Worm (Caenorhabditis elegans): ENCODE data around the gene str-67.

The str-67 gene

DNA sequence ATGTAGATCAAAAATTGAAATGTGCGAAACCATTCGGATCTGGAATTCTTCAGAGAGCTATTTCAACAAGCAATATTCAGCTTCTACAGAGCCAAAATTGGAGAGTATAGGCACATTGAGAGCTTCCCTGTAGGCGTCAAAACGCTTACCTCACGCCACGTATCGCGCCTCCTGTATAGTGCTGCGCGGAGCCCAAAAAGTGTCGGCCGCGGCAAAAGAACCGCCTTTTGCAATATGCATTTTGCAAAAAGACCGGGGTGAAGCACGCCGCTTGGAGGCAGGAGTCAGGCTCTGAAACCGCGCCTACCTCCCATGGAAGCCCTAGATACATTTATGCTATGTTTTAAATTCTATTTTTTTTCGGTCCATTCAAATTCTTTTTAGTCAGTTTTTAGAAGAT lies 12.7 kb downstream of the str-67 start:
- TF ChIP-seq dve-1 (tag; optimal IDR thresholded peaks at IDR 0.05) (no peak), lin-11 (tag; optimal IDR thresholded peaks at IDR 0.05) (no peak), ttx-3 (tag; optimal IDR thresholded peaks at IDR 0.05) (no peak), fax-1 (tag; optimal IDR thresholded peaks at IDR 0.05) (no peak)

DNA sequence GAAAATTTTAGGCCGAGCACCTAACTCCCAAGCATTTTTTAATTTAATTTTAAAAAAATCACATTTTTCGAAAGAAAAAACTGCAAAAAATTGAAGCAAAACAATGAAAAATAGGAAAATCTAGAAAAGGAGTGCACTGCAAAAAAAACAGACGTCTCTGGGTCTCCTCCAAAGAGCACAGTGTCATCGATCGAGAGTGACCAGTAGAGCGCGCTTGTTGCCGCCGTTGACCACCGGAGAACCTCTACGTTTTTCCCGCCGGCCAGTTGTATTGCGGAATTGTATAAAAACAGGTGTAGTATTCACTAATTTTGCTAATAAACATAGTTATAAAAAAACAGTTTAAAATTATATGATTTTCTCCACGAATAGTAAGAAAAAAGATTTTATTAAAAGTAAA lies 15.1 kb downstream of the str-67 start:
- TF ChIP-seq ceh-14 (tag; optimal IDR thresholded peaks at IDR 0.05), result no peak
- peak; percentile 30 for TF ChIP-seq unc-55 (GFP tag; optimal IDR thresholded peaks at IDR 0.05)
- peak; percentile 3 for TF ChIP-seq nfya-1 (tag; optimal IDR thresholded peaks at IDR 0.05)
- TF ChIP-seq rnt-1 (tag; optimal IDR thresholded peaks at IDR 0.05), result no peak
- TF ChIP-seq ceh-48 (tag; optimal IDR thresholded peaks at IDR 0.05), result peak; percentile 23
- no peak for TF ChIP-seq pqm-1 (tag; optimal IDR thresholded peaks at IDR 0.05)
- TF ChIP-seq unc-86 (tag; optimal IDR thresholded peaks at IDR 0.05), result no peak

DNA sequence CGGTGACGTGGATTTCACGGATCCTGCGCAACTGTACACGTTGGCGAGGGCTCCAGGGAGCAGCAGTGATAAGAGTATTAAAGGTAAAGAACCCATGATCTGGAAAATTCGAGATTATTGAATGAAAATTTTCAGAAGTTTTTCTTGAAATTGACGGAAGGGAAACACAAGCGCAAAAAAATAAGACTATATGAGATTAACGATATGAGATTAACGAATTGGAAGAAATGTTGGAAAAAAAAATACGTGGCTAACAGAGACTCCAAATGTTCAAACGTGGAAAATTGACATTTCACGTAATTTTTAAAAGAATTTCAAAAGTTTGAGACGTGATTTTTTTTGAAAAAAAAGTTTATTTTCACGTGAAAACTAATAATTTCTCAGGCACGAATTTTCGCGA lies 15.9 kb downstream of the str-67 start, which contains the start of gene nra-4:
Gene nra-4, minus strand, starts transcription at position 101 of the 400 bp plus-strand sequence.
- no peak for TF ChIP-seq ceh-45 (GFP tag; IDR thresholded peaks at IDR 0.05)
- TF ChIP-seq odd-2 (tag; optimal IDR thresholded peaks at IDR 0.05), result no peak
- no peak for TF ChIP-seq rnt-1 (tag; optimal IDR thresholded peaks at IDR 0.05)
- no peak for TF ChIP-seq ceh-9 (tag; optimal IDR thresholded peaks at IDR 0.05)
- no peak for TF ChIP-seq pax-1 (tag; optimal IDR thresholded peaks at IDR 0.05)
- no peak for TF ChIP-seq dve-1 (tag; optimal IDR thresholded peaks at IDR 0.05)
- no peak for TF ChIP-seq hlh-6 (tag; optimal IDR thresholded peaks at IDR 0.05)
- TF ChIP-seq ceh-31 (tag; optimal IDR thresholded peaks at IDR 0.05), result no peak
- TF ChIP-seq lin-11 (tag; optimal IDR thresholded peaks at IDR 0.05), result no peak
- no peak for TF ChIP-seq unc-3 (GFP tag; conservative IDR thresholded peaks at IDR 0.05)
- TF ChIP-seq unc-3 (tag; optimal IDR thresholded peaks at IDR 0.05), result no peak
- no peak for TF ChIP-seq C08G9.2 (tag; optimal IDR thresholded peaks at IDR 0.05)
- TF ChIP-seq Y22D7AL.16 (tag; optimal IDR thresholded peaks at IDR 0.05), result no peak
- TF ChIP-seq pros-1 (tag; optimal IDR thresholded peaks at IDR 0.05), result no peak
- no peak for TF ChIP-seq ets-4 (tag; optimal IDR thresholded peaks at IDR 0.05)
- TF ChIP-seq unc-55 (GFP tag; optimal IDR thresholded peaks at IDR 0.05), result no peak

DNA sequence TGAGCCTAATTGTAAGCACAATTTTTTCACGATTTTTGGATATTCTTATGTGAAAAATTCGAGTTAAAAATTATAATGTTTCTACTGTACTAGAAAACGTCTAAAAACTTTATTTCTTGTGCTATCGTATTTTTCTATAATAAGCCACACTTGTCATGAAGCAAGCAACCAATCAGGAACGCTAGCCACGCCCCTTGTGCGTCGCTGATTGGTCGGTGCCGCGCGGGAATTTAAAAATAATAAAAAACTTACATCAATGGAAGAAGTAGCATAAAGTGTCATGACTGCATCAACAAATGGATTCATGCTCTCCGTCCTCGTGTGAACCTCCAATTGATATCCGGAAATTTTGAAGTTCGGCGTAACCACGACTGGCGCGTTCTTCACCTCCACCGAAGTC lies 17.1 kb downstream of the str-67 start:
- TF ChIP-seq nfya-1 (tag; optimal IDR thresholded peaks at IDR 0.05) (peak; percentile 69), T23F11.4 (GFP tag; optimal IDR thresholded peaks at IDR 0.05) (no peak)

DNA sequence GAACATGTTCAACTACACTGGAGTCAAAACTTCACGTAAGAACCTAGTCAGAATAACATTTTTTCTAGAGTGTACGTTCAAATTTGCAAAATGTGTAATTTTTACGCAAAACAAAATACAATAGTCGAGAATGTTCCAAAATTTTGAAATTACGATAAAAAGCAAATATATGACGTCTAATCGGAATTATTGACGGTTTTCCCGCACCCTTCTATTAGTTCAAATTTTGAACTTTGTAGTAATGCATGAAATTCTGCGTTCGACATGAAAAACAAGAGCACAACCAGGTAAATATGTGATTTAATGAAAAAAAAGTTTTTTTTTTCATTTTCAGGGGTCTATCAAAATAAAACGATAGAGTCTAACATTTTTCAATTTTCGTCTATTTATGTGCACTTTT lies 26.3 kb downstream of the str-67 start:
- TF ChIP-seq npax-4 (tag; optimal IDR thresholded peaks at IDR 0.05) (no peak), ets-4 (tag; optimal IDR thresholded peaks at IDR 0.05) (no peak), ceh-34 (tag; optimal IDR thresholded peaks at IDR 0.05) (no peak), hlh-8 (tag; optimal IDR thresholded peaks at IDR 0.05) (no peak), pros-1 (tag; optimal IDR thresholded peaks at IDR 0.05) (no peak), pqm-1 (tag; optimal IDR thresholded peaks at IDR 0.05) (no peak), ceh-48 (tag; optimal IDR thresholded peaks at IDR 0.05) (no peak)

DNA sequence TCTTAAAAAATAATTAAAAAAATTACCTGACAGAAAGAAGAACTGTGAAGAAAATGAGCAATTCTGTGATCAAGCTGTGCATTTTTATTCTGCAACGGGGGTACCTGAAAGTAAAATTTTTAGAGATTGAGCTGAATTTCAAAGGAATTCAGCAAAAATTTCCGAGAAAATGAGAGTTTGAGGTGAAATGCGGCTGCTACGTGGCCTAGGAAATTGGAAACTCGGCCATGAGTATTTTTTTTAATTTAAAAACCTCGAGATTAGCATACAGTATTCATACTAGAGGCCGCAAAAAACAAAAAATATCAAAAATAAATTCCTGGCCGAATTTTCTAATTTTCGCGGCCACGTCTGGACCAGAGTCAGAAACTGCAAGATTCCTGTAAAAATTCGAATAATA lies 31.1 kb downstream of the str-67 start, which contains the start of gene flp-34:
Gene flp-34, minus strand, starts transcription at position 101 of the 400 bp plus-strand sequence.
- TF ChIP-seq lin-11 (tag; optimal IDR thresholded peaks at IDR 0.05) (no peak), npax-4 (tag; optimal IDR thresholded peaks at IDR 0.05) (no peak), eyg-1 (tag; optimal IDR thresholded peaks at IDR 0.05) (no peak), ceh-34 (tag; optimal IDR thresholded peaks at IDR 0.05) (no peak), nhr-11 (tag; optimal IDR thresholded peaks at IDR 0.05) (no peak), unc-86 (tag; optimal IDR thresholded peaks at IDR 0.05) (no peak), hlh-8 (tag; optimal IDR thresholded peaks at IDR 0.05) (no peak)

DNA sequence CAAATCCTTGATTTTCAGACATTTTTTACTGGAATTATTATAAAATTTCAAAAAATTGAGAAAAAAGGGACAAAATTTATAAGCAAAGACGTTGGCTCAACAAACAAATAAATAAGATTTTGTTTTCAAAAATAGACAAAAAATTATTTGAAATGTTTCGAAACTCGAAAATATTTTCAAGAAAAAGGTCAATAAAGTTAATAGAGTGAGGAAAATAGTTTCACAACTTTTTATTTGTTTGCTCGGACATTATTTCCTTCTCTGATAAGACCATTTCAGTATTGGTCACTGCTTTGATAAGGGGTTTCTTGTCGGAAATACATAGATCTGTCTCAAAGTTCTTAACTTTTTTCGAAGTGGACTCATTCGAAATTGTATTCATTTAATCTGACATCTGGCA lies 37.3 kb downstream of the str-67 start, which contains the start of gene R09A1.3:
Gene R09A1.3, minus strand, starts transcription at position 31 of the 400 bp plus-strand sequence.
- peak; percentile 26 for TF ChIP-seq elt-2 (tag; optimal IDR thresholded peaks at IDR 0.05)
- no peak for TF ChIP-seq pros-1 (tag; optimal IDR thresholded peaks at IDR 0.05)
- no peak for TF ChIP-seq Y22D7AL.16 (tag; optimal IDR thresholded peaks at IDR 0.05)
- no peak for TF ChIP-seq hlh-6 (tag; optimal IDR thresholded peaks at IDR 0.05)
- TF ChIP-seq fkh-10 (GFP tag; optimal IDR thresholded peaks at IDR 0.05), result no peak
- no peak for TF ChIP-seq nhr-232 (tag; optimal IDR thresholded peaks at IDR 0.05)
